Worm (Caenorhabditis elegans) whole organism, L4 larva: ENCODE data around the gene sphr-1.

Experiments
- ceh-82 ChIP-seq: sonication (generic microtip); optimal IDR thresholded peaks from 2 replicates; lab custom pipeline; 2017; ENCODE audit warnings: missing biosample characterization, missing genetic modification characterization
- egl-43 ChIP-seq: fragments of 200-800 bp; sonication (Bioruptor generic); IDR thresholded peaks from 2 replicates; pipeline ENCODE4 v1.3.6; 2022; ENCODE audit warnings: missing genetic modification reagents, missing genetic modification characterization, missing compliant biosample characterization
- nhr-11 ChIP-seq: fragments of 150-350 bp; optimal IDR thresholded peaks from 2 replicates; lab custom pipeline; 2014; ENCODE audit warnings: missing biosample characterization, missing genetic modification characterization
- nhr-237 ChIP-seq: sonication (generic microtip); optimal IDR thresholded peaks from 2 replicates; lab custom pipeline; 2017; ENCODE audit warnings: missing biosample characterization, missing genetic modification characterization
- pha-4 ChIP-seq, 2 experiments: fragments of 150-350 bp in 1 of 2; fragments of 200-800 bp in 1 of 2; sonication (Bioruptor generic) in 1 of 2; IDR thresholded peaks in 1 of 2; optimal IDR thresholded peaks in 1 of 2; 2 replicates each; pipeline versions ENCODE4 v1.3.6 to Lab custom; 2014 to 2022; ENCODE audit warnings: missing genetic modification characterization in 2 of 2, missing genetic modification reagents in 2 of 2, missing biosample characterization in 1 of 2, missing compliant biosample characterization in 1 of 2

DNA sequence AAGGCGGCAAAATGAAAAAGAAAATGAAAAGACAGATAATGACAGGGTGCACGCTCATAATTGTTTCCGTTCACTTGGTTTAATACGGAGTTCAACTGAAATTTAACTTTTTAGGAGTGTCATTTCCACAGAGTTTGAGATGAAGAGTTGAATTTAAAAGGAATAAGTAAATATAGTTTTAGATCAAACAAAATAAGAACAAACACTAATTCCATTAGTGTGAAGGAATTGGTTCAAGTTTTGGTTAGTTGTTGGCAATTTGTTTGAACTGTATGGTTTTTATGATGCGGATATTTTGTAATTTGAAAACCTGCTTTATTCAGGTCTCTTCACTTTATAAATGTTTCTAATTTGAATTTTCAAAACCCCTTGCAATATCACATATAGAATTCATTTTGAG is 34.7 kb upstream of the sphr-1 start, which contains the start of gene B0222.15:
- TF ChIP-seq ceh-82 (tag; lab: Kevin White, UChicago) (no peak), pha-4 (GFP tag; IDR thresholded peaks at IDR 0.05; lab: Robert Waterston, UW) (no peak), pha-4 (tag; optimal IDR thresholded peaks at IDR 0.05; lab: Kevin White, UChicago) (no peak), nhr-11 (no peak), nhr-237 (tag; lab: Kevin White, UChicago) (no peak), egl-43 (GFP tag; lab: Robert Waterston, UW) (no peak)
